Fruit fly (Drosophila melanogaster): ENCODE results near the gene GatC.

The GatC gene

DNA sequence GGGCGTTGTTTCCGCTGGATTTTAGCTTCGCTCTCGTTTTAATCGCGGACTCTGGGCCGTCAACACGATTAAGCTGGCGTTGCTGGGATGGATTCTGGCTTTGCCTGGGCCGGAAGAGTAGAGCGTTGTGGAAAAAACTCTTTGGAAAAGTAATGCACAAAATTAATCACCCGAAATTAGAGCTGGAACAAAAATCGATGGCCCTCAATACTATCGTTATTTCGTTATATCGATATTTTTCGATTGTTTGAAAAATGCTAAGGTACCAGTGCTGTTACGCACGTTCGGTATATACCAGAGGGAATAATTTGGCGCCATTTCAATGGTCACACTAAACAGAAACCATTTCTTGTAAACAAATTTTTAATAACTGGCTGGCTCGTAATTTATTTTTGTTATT, 3.4 kb downstream of the GatC start, which contains the start of the genes Arpc1 and Orc5 (continued):
- TF ChIP-seq bbx (GFP tag; IDR thresholded peaks at IDR 0.05; ENCODE audit: partially characterized antibody) = peak; percentile 91
- TF ChIP-seq CG10979 (tag; optimal IDR thresholded peaks at IDR 0.05) = no peak
- TF ChIP-seq exex (tag; optimal IDR thresholded peaks at IDR 0.05) = no peak
- no peak for TF ChIP-seq zfh2 (GFP tag; optimal IDR thresholded peaks at IDR 0.05)
- TF ChIP-seq chn (GFP tag; optimal IDR thresholded peaks at IDR 0.05) = no peak
- TF ChIP-seq Nf-YC (tag; optimal IDR thresholded peaks at IDR 0.05) = no peak
- TF ChIP-seq Dad (GFP tag; optimal IDR thresholded peaks at IDR 0.05) = no peak
- TF ChIP-seq HLH4C (GFP tag; IDR thresholded peaks at IDR 0.05; ENCODE audit: partially characterized antibody) = peak; percentile 77
- TF ChIP-seq nerfin-1 (tag; optimal IDR thresholded peaks at IDR 0.05) = peak; percentile 18
- no peak for TF ChIP-seq CG13775 (GFP tag; optimal IDR thresholded peaks at IDR 0.05)
- TF ChIP-seq CG4328 (GFP tag; optimal IDR thresholded peaks at IDR 0.05) = no peak
- TF ChIP-seq aop (GFP tag; IDR thresholded peaks at IDR 0.05) = no peak
- TF ChIP-seq Sry-β (GFP tag; optimal IDR thresholded peaks at IDR 0.05) = no peak
- TF ChIP-seq Neu2 (GFP tag; optimal IDR thresholded peaks at IDR 0.05; ENCODE audit: borderline replicate concordance) = no peak
- no peak for TF ChIP-seq peb (GFP tag; IDR thresholded peaks at IDR 0.05)
- TF ChIP-seq CHES-1-like (GFP tag; optimal IDR thresholded peaks at IDR 0.05) = peak; percentile 54
- no peak for TF ChIP-seq sens (GFP tag)
- no peak for TF ChIP-seq run (tag; optimal IDR thresholded peaks at IDR 0.05)
- TF ChIP-seq CG6689 (GFP tag; IDR thresholded peaks at IDR 0.05) = no peak
- no peak for TF ChIP-seq Fer1 (GFP tag; optimal IDR thresholded peaks at IDR 0.05)
- no peak for TF ChIP-seq en (GFP tag; optimal IDR thresholded peaks at IDR 0.05)
- no peak for TF ChIP-seq fru (optimal IDR thresholded peaks at IDR 0.05)
- TF ChIP-seq Hr39 (optimal IDR thresholded peaks at IDR 0.05) = no peak
- no peak for TF ChIP-seq CG17328 (GFP tag; IDR thresholded peaks at IDR 0.05)
- TF ChIP-seq Doc2 (GFP tag; IDR thresholded peaks at IDR 0.05) = no peak
- no peak for TF ChIP-seq Antp (GFP tag; optimal IDR thresholded peaks at IDR 0.05)
- TF ChIP-seq CG2712 (tag; optimal IDR thresholded peaks at IDR 0.05) = no peak
- TF ChIP-seq Meics (GFP tag; optimal IDR thresholded peaks at IDR 0.05) = no peak
- TF ChIP-seq CG10654 (GFP tag; optimal IDR thresholded peaks at IDR 0.05) = no peak
- no peak for TF ChIP-seq salm (tag; optimal IDR thresholded peaks at IDR 0.05)
- TF ChIP-seq pita (GFP tag; optimal IDR thresholded peaks at IDR 0.05) = no peak
- no peak for TF ChIP-seq CG9437 (GFP tag; optimal IDR thresholded peaks at IDR 0.05)
- peak; percentile 93 for TF ChIP-seq CG6791 (GFP tag; IDR thresholded peaks at IDR 0.05; ENCODE audit: partially characterized antibody)
- TF ChIP-seq hth (optimal IDR thresholded peaks at IDR 0.05) = no peak
- no peak for TF ChIP-seq NK7.1 (GFP tag; optimal IDR thresholded peaks at IDR 0.05)
- no peak for TF ChIP-seq CG1024 (GFP tag; IDR thresholded peaks at IDR 0.05)
- TF ChIP-seq CG4854 (GFP tag; optimal IDR thresholded peaks at IDR 0.05) = no peak
- no peak for TF ChIP-seq gsb-n (tag; optimal IDR thresholded peaks at IDR 0.05)
- peak; percentile 76 for TF ChIP-seq trem (tag; optimal IDR thresholded peaks at IDR 0.05)
- no peak for TF ChIP-seq pfk (GFP tag; optimal IDR thresholded peaks at IDR 0.05)
- TF ChIP-seq HmgD (GFP tag; optimal IDR thresholded peaks at IDR 0.05) = peak; percentile 46
- TF ChIP-seq CG14860 (GFP tag; IDR thresholded peaks at IDR 0.05; ENCODE audit: partially characterized antibody) = peak; percentile 83
- no peak for TF ChIP-seq CG31441 (GFP tag; IDR thresholded peaks at IDR 0.05)
- TF ChIP-seq pnt (GFP tag; optimal IDR thresholded peaks at IDR 0.05) = no peak
- no peak for TF ChIP-seq CG8281 (tag; optimal IDR thresholded peaks at IDR 0.05)
- no peak for TF ChIP-seq cas (GFP tag; IDR thresholded peaks at IDR 0.05)
- TF ChIP-seq CG7556 (GFP tag; optimal IDR thresholded peaks at IDR 0.05) = no peak
- TF ChIP-seq Six4 (GFP tag; optimal IDR thresholded peaks at IDR 0.05) = no peak
- TF ChIP-seq Max (GFP tag; optimal IDR thresholded peaks at IDR 0.05) = no peak
- TF ChIP-seq D19B (GFP tag; optimal IDR thresholded peaks at IDR 0.05) = no peak
- TF ChIP-seq CG2129 (GFP tag; IDR thresholded peaks at IDR 0.05; ENCODE audit: partially characterized antibody) = peak; percentile 82
- TF ChIP-seq CG34376 (GFP tag; optimal IDR thresholded peaks at IDR 0.05) = no peak
- no peak for TF ChIP-seq C15 (GFP tag; IDR thresholded peaks at IDR 0.05)
